Fruit fly (Drosophila melanogaster) whole organism, embryonic: ENCODE measurements around the gene Ice2.

Source experiments
- ATbp ChIP-seq: fragments of 200-800 bp; sonication (Bioruptor generic); optimal IDR thresholded peaks from 2 replicates; lab custom pipeline; 2017; ENCODE audit warnings: missing biosample characterization, mild to moderate bottlenecking, missing genetic modification characterization, missing genetic modification reagents
- Atf3 ChIP-seq: fragments of 200-800 bp; sonication (Bioruptor generic); optimal IDR thresholded peaks from 3 replicates; lab custom pipeline; 2016; ENCODE audit warnings: missing biosample characterization, missing genetic modification characterization
- Bdp1 ChIP-seq: fragments of 200-800 bp; sonication (Bioruptor generic); optimal IDR thresholded peaks from 3 replicates; lab custom pipeline; 2016; ENCODE audit warnings: missing biosample characterization, missing genetic modification characterization
- CG11093 ChIP-seq: fragments of 200-800 bp; sonication (Bioruptor generic); IDR thresholded peaks from 3 replicates; pipeline ENCODE4 v1.3.6; 2022; ENCODE audit warnings: missing biosample characterization, missing genetic modification characterization
- CG11696 ChIP-seq: fragments of 200-800 bp; sonication (Bioruptor generic); IDR thresholded peaks from 2 replicates; pipeline ENCODE4 v1.3.6; 2022; ENCODE audit warnings: missing biosample characterization, missing genetic modification characterization
- CG12299 ChIP-seq: fragments of 200-800 bp; sonication (Bioruptor generic); optimal IDR thresholded peaks from 2 replicates; lab custom pipeline; 2018; ENCODE audit warnings: missing biosample characterization, mild to moderate bottlenecking, missing genetic modification characterization
- CG1233 ChIP-seq: fragments of 200-800 bp; sonication (Bioruptor generic); optimal IDR thresholded peaks from 4 replicates; lab custom pipeline; 2018; ENCODE audit warnings: missing biosample characterization, mild to moderate bottlenecking, missing genetic modification characterization
- CG14965 ChIP-seq: fragments of 200-800 bp; sonication (Bioruptor generic); optimal IDR thresholded peaks from 2 replicates; lab custom pipeline; 2016; ENCODE audit warnings: missing biosample characterization, missing genetic modification characterization, borderline replicate concordance
- CG15073 ChIP-seq: fragments of 200-800 bp; sonication (Bioruptor generic); optimal IDR thresholded peaks from 2 replicates; lab custom pipeline; 2016; ENCODE audit warnings: missing biosample characterization, missing genetic modification characterization
- CG15601 ChIP-seq: fragments of 200-800 bp; sonication (Bioruptor generic); optimal IDR thresholded peaks from 3 replicates; lab custom pipeline; 2019; ENCODE audit warnings: missing biosample characterization, mild to moderate bottlenecking, missing genetic modification characterization, moderate library complexity
- CG16863 ChIP-seq: fragments of 200-800 bp; sonication (Bioruptor generic); optimal IDR thresholded peaks from 3 replicates; lab custom pipeline; 2016; ENCODE audit warnings: missing biosample characterization, missing genetic modification characterization
- CG17612 ChIP-seq: fragments of 200-800 bp; sonication (Bioruptor generic); IDR thresholded peaks from 2 replicates; pipeline ENCODE4 v1.3.6; 2022; ENCODE audit warnings: missing biosample characterization, missing genetic modification characterization
- CG1832 ChIP-seq: fragments of 200-800 bp; sonication (Bioruptor generic); optimal IDR thresholded peaks from 2 replicates; lab custom pipeline; 2017; ENCODE audit warnings: missing biosample characterization, mild to moderate bottlenecking, missing genetic modification characterization, inconsistent platforms
- CG2202 ChIP-seq: fragments of 200-800 bp; sonication (Bioruptor generic); optimal IDR thresholded peaks from 2 replicates; lab custom pipeline; 2018; ENCODE audit warnings: missing biosample characterization, mild to moderate bottlenecking, missing genetic modification characterization
- CG2712 ChIP-seq: fragments of 200-800 bp; optimal IDR thresholded peaks from 3 replicates; lab custom pipeline; 2019; ENCODE audit warnings: missing biosample characterization, mild to moderate bottlenecking, missing genetic modification characterization, moderate library complexity
- CG31441 ChIP-seq: fragments of 200-800 bp; sonication (Bioruptor generic); IDR thresholded peaks from 2 replicates; pipeline ENCODE4 v1.3.6; 2022; ENCODE audit warnings: missing biosample characterization, missing genetic modification characterization
- CG32532 ChIP-seq: fragments of 200-800 bp; sonication (Bioruptor generic); IDR thresholded peaks from 2 replicates; pipeline ENCODE4 v1.3.6; 2022; ENCODE audit warnings: missing biosample characterization, missing genetic modification characterization
- CG3281 ChIP-seq: fragments of 200-800 bp; sonication (Bioruptor generic); optimal IDR thresholded peaks from 3 replicates; lab custom pipeline; 2017; ENCODE audit warnings: missing biosample characterization, mild to moderate bottlenecking, missing genetic modification characterization
- CG3838 ChIP-seq: fragments of 200-800 bp; sonication (Bioruptor generic); optimal IDR thresholded peaks from 3 replicates; lab custom pipeline; 2016; ENCODE audit warnings: missing biosample characterization, missing genetic modification characterization
- CG4360 ChIP-seq: fragments of 200-800 bp; sonication (Bioruptor generic); IDR thresholded peaks from 2 replicates; pipeline ENCODE4 v1.3.6; 2022; ENCODE audit warnings: missing biosample characterization, missing genetic modification characterization
- CG6254 ChIP-seq: fragments of 200-800 bp; sonication (Bioruptor generic); optimal IDR thresholded peaks from 3 replicates; lab custom pipeline; 2017; ENCODE audit warnings: mild to moderate bottlenecking, missing biosample characterization, missing genetic modification reagents, missing genetic modification characterization
- CG6791 ChIP-seq: fragments of 200-800 bp; sonication (Bioruptor generic); IDR thresholded peaks from 3 replicates; pipeline ENCODE4 v1.3.6; 2022; ENCODE audit warnings: missing biosample characterization, missing genetic modification characterization; ENCODE audit not compliant: partially characterized antibody
- CG7786 ChIP-seq: fragments of 200-800 bp; sonication (Bioruptor generic); optimal IDR thresholded peaks from 2 replicates; lab custom pipeline; 2016; ENCODE audit warnings: missing biosample characterization, missing genetic modification characterization
- CG8290 ChIP-seq, 3 experiments: fragments of 200-800 bp; sonication (Bioruptor generic); optimal IDR thresholded peaks; 2 replicates each; lab custom pipeline; 2016 to 2019; ENCODE audit warnings: missing biosample characterization in 3 of 3, missing genetic modification characterization in 3 of 3, mild to moderate bottlenecking in 2 of 3, moderate library complexity in 1 of 3
- CG8359 ChIP-seq: fragments of 200-800 bp; sonication (Bioruptor generic); optimal IDR thresholded peaks from 2 replicates; lab custom pipeline; 2017; ENCODE audit warnings: missing biosample characterization, mild to moderate bottlenecking, missing genetic modification characterization, borderline replicate concordance
- CG9876 ChIP-seq: fragments of 200-800 bp; sonication (Bioruptor generic); optimal IDR thresholded peaks from 2 replicates; lab custom pipeline; 2016; ENCODE audit warnings: missing biosample characterization, missing genetic modification characterization
- CHES-1-like ChIP-seq: fragments of 200-800 bp; sonication (Bioruptor generic); optimal IDR thresholded peaks from 2 replicates; lab custom pipeline; 2016; ENCODE audit warnings: missing biosample characterization, missing genetic modification characterization
- Dad ChIP-seq: fragments of 200-800 bp; sonication (Bioruptor generic); optimal IDR thresholded peaks from 3 replicates; lab custom pipeline; 2016; ENCODE audit warnings: missing biosample characterization, missing genetic modification characterization
- E2f2 ChIP-seq: fragments of 200-800 bp; sonication (Bioruptor generic); IDR thresholded peaks from 2 replicates; pipeline ENCODE4 v1.3.6; 2022; ENCODE audit warnings: missing biosample characterization, missing genetic modification characterization
- Fer2 ChIP-seq: fragments of 200-800 bp; sonication (Bioruptor generic); optimal IDR thresholded peaks from 2 replicates; lab custom pipeline; 2018; ENCODE audit warnings: missing biosample characterization, mild to moderate bottlenecking, missing genetic modification characterization, moderate library complexity
- Gsc ChIP-seq: fragments of 200-800 bp; sonication (Bioruptor generic); IDR thresholded peaks from 2 replicates; pipeline ENCODE4 v1.3.6; 2022; ENCODE audit warnings: missing biosample characterization, missing genetic modification characterization
- Lhr ChIP-seq: fragments of 200-800 bp; sonication (Bioruptor generic); optimal IDR thresholded peaks from 3 replicates; lab custom pipeline; 2017; ENCODE audit warnings: mild to moderate bottlenecking, missing biosample characterization, missing genetic modification reagents, missing genetic modification characterization
- Lpt ChIP-seq: fragments of >200 bp; optimal IDR thresholded peaks from 2 replicates; lab custom pipeline; 2018; ENCODE audit warnings: missing biosample characterization, missing genetic modification characterization
- MESR4 ChIP-seq: fragments of 200-800 bp; sonication (Bioruptor generic); optimal IDR thresholded peaks from 2 replicates; lab custom pipeline; 2018; ENCODE audit warnings: missing biosample characterization, mild to moderate bottlenecking, missing genetic modification characterization, moderate library complexity
- NFAT ChIP-seq: fragments of 200-800 bp; sonication (Bioruptor generic); IDR thresholded peaks from 2 replicates; pipeline ENCODE4 v1.3.6; 2022; ENCODE audit warnings: missing biosample characterization, missing genetic modification characterization
- Nf-YC ChIP-seq: fragments of 200-800 bp; optimal IDR thresholded peaks from 3 replicates; lab custom pipeline; 2019; ENCODE audit warnings: missing biosample characterization, mild to moderate bottlenecking, missing genetic modification characterization, moderate library complexity
- Taf1 ChIP-seq: fragments of 200-800 bp; sonication (Bioruptor generic); IDR thresholded peaks from 2 replicates; pipeline ENCODE4 v1.3.6; 2022; ENCODE audit warnings: missing biosample characterization, missing genetic modification characterization
- br ChIP-seq: fragments of >200 bp; optimal IDR thresholded peaks from 2 replicates; lab custom pipeline; 2017
- cg ChIP-seq: fragments of 200-800 bp; sonication (Bioruptor generic); optimal IDR thresholded peaks from 3 replicates; lab custom pipeline; 2019; ENCODE audit warnings: missing biosample characterization, mild to moderate bottlenecking, missing genetic modification characterization, moderate library complexity
- chinmo ChIP-seq: fragments of 200-800 bp; sonication (Bioruptor generic); IDR thresholded peaks from 4 replicates; pipeline ENCODE4 v1.3.6; 2022; ENCODE audit warnings: missing biosample characterization, missing genetic modification characterization; ENCODE audit not compliant: partially characterized antibody
- chm ChIP-seq: fragments of 200-800 bp; sonication (Bioruptor generic); IDR thresholded peaks from 2 replicates; pipeline ENCODE4 v1.3.6; 2022; ENCODE audit warnings: missing biosample characterization, missing genetic modification characterization
- dan ChIP-seq: fragments of 200-800 bp; sonication (Bioruptor generic); IDR thresholded peaks from 2 replicates; pipeline ENCODE4 v1.3.6; 2022; ENCODE audit warnings: missing biosample characterization, missing genetic modification characterization
- lov ChIP-seq, 2 experiments: fragments of 200-800 bp in 1 of 2; fragments of >200 bp in 1 of 2; sonication (Bioruptor generic) in 1 of 2; IDR thresholded peaks in 1 of 2; optimal IDR thresholded peaks in 1 of 2; 2 replicates in 1 of 2; 3 replicates in 1 of 2; pipeline versions ENCODE4 v1.3.6 to Lab custom; 2017 to 2022; ENCODE audit warnings: missing biosample characterization in 1 of 2, missing genetic modification characterization in 1 of 2
- odd ChIP-seq: fragments of 200-800 bp; sonication (Bioruptor generic); optimal IDR thresholded peaks from 2 replicates; lab custom pipeline; 2017; ENCODE audit warnings: missing biosample characterization, mild to moderate bottlenecking, missing genetic modification characterization
- sima ChIP-seq: fragments of 200-800 bp; sonication (Bioruptor generic); optimal IDR thresholded peaks from 2 replicates; lab custom pipeline; 2016; ENCODE audit warnings: missing biosample characterization, missing genetic modification characterization
- slp2 ChIP-seq: fragments of 200-800 bp; sonication (Bioruptor generic); optimal IDR thresholded peaks from 2 replicates; lab custom pipeline; 2016; ENCODE audit warnings: missing biosample characterization, missing genetic modification characterization
- sna ChIP-seq: fragments of 200-800 bp; sonication (Bioruptor generic); IDR thresholded peaks from 2 replicates; pipeline ENCODE4 v1.3.6; 2022; ENCODE audit warnings: missing biosample characterization, missing genetic modification characterization; ENCODE audit not compliant: partially characterized antibody
- sr ChIP-seq: fragments of 200-800 bp; sonication (Bioruptor generic); IDR thresholded peaks from 3 replicates; pipeline ENCODE4 v1.3.6; 2022; ENCODE audit warnings: missing biosample characterization, missing genetic modification characterization
- tup ChIP-seq: fragments of 200-800 bp; sonication (Bioruptor generic); optimal IDR thresholded peaks from 2 replicates; lab custom pipeline; 2016; ENCODE audit warnings: missing biosample characterization, mild to moderate bottlenecking, missing genetic modification characterization, moderate library complexity
- wor ChIP-seq: fragments of 200-800 bp; sonication (Bioruptor generic); IDR thresholded peaks from 2 replicates; pipeline ENCODE4 v1.3.6; 2022; ENCODE audit warnings: missing biosample characterization, missing genetic modification characterization

The Ice2 gene

DNA sequence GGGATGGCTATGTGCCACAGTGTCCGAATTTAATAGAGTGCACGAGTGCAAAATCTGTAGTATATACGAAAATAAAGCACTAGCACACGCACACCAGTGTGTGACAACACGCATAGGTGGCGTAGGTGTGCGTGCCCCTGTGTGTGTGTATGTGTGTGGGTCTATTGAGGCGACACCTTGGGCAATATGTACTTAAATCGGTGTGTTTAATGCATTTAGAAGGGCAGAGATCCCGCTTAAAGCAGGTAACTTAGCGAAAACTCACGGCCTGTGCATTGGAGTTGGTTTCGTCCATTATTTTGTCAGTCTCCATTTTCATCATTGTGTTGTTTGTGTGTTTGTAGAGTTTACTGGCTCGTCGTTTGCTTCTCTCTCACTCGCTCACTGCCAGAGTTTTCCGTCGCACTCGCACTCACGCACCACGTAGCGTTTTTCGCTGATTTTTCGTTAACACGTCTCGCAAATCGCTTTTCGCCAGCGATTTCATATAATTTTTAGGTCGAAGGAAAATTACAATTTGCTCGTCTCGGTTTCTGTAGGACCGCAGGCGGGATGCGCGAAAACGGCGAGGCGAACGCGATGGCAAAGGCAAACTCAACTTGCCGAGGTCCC lies 3.2 kb upstream of the Ice2 start:
- TF ChIP-seq CG8359: no peak
- TF ChIP-seq wor (GFP tag; lab: Robert Waterston, UW): no peak
- TF ChIP-seq CG2712 (tag; lab: Kevin White, UChicago): no peak
- TF ChIP-seq Atf3: no peak
- no peak for TF ChIP-seq CG15601 (tag; lab: Kevin White, UChicago)
- TF ChIP-seq CG31441 (GFP tag; lab: Robert Waterston, UW): no peak
- TF ChIP-seq CHES-1-like (GFP tag; lab: Kevin White, UChicago): no peak
- TF ChIP-seq CG3838 (GFP tag; lab: Kevin White, UChicago): no peak
- 0 out of 3 replicates have a peak, but pooled peaks have one; percentile 26 for TF ChIP-seq sr (GFP tag; lab: Robert Waterston, UW)
- no peak for TF ChIP-seq Lhr (GFP tag; lab: Kevin White, UChicago)
- TF ChIP-seq ATbp (GFP tag; lab: Kevin White, UChicago): no peak
- no peak for TF ChIP-seq br (lab: Kevin White, UChicago)
- no peak for TF ChIP-seq dan (GFP tag; lab: Robert Waterston, UW)
- TF ChIP-seq sima (GFP tag; lab: Kevin White, UChicago): no peak
- TF ChIP-seq slp2 (GFP tag; lab: Kevin White, UChicago): no peak
- TF ChIP-seq chm (GFP tag; lab: Robert Waterston, UW): 0 out of 2 replicates have a peak, but pooled peaks have one; percentile 34
- no peak for TF ChIP-seq CG7786 (GFP tag; lab: Kevin White, UChicago)
- TF ChIP-seq CG14965 (GFP tag; lab: Kevin White, UChicago): no peak
- no peak for TF ChIP-seq CG4360
- no peak for TF ChIP-seq Fer2 (tag; lab: Kevin White, UChicago)
- TF ChIP-seq CG11696: no peak
- TF ChIP-seq CG1233 (GFP tag; lab: Kevin White, UChicago): no peak
- TF ChIP-seq CG11093 (GFP tag; lab: Robert Waterston, UW): no peak
- no peak for TF ChIP-seq CG15073 (GFP tag; lab: Kevin White, UChicago)
- no peak for TF ChIP-seq CG2202 (tag; lab: Kevin White, UChicago)
- no peak for TF ChIP-seq Gsc (GFP tag; lab: Robert Waterston, UW)
- no peak for TF ChIP-seq Bdp1
- TF ChIP-seq odd (GFP tag; lab: Kevin White, UChicago): no peak
- TF ChIP-seq CG1832 (GFP tag; lab: Kevin White, UChicago): peak; percentile 72
- no peak for TF ChIP-seq CG9876 (GFP tag; lab: Kevin White, UChicago)
- 0 out of 4 replicates have a peak, but pooled peaks have one; percentile 34 for TF ChIP-seq chinmo (GFP tag; lab: Robert Waterston, UW)
- no peak for TF ChIP-seq lov (optimal IDR thresholded peaks at IDR 0.05; lab: Kevin White, UChicago)
- TF ChIP-seq lov (GFP tag; IDR thresholded peaks at IDR 0.05; lab: Robert Waterston, UW): no peak
- no peak for TF ChIP-seq CG6791 (GFP tag; lab: Robert Waterston, UW)
- TF ChIP-seq Taf1 (GFP tag; lab: Robert Waterston, UW): no peak
- TF ChIP-seq CG3281 (GFP tag; lab: Kevin White, UChicago): no peak
- no peak for TF ChIP-seq tup (GFP tag; lab: Kevin White, UChicago)
- no peak for TF ChIP-seq CG6254 (GFP tag; lab: Kevin White, UChicago)
- TF ChIP-seq CG17612: no peak
- peak; percentile 97 for TF ChIP-seq cg (GFP tag; lab: Kevin White, UChicago)
- no peak for TF ChIP-seq E2f2 (GFP tag; lab: Robert Waterston, UW)
- no peak for TF ChIP-seq CG32532 (GFP tag; lab: Robert Waterston, UW)
- TF ChIP-seq Dad (GFP tag; lab: Kevin White, UChicago): no peak
- no peak for TF ChIP-seq sna (GFP tag; lab: Robert Waterston, UW)
- peak; percentile 18; the same call in 1 of the 2 replicates for TF ChIP-seq NFAT (GFP tag; lab: Robert Waterston, UW)
- TF ChIP-seq CG8290 (GFP tag; optimal IDR thresholded peaks at IDR 0.05; lab: Kevin White, UChicago): no peak
- no peak for TF ChIP-seq CG8290 (tag; optimal IDR thresholded peaks at IDR 0.05; lab: Kevin White, UChicago)
- TF ChIP-seq MESR4 (GFP tag; lab: Kevin White, UChicago): peak; percentile 40
- no peak for TF ChIP-seq CG12299 (tag; lab: Kevin White, UChicago)
- no peak for TF ChIP-seq Lpt (GFP tag; lab: Kevin White, UChicago)
- no peak for TF ChIP-seq CG16863
- TF ChIP-seq Nf-YC: no peak
